Fruit fly (Drosophila melanogaster) whole organism, adult: ENCODE data around the gene CG14854.

Experiments used
- CG11617 ChIP-seq: fragments of 200-800 bp; sonication (Bioruptor generic); optimal IDR thresholded peaks from 2 replicates; lab custom pipeline; 2017; ENCODE audit warnings: mild to moderate bottlenecking, missing biosample characterization, missing genetic modification reagents, missing genetic modification characterization
- CG1620 ChIP-seq: fragments of 200-800 bp; sonication (Bioruptor generic); optimal IDR thresholded peaks from 2 replicates; lab custom pipeline; 2016; ENCODE audit warnings: missing biosample characterization, missing genetic modification characterization
- CG33017 ChIP-seq: fragments of 200-800 bp; sonication (Bioruptor generic); optimal IDR thresholded peaks from 2 replicates; lab custom pipeline; 2018; ENCODE audit warnings: missing biosample characterization, mild to moderate bottlenecking, missing genetic modification characterization, moderate library complexity
- Crg-1 ChIP-seq: fragments of 200-800 bp; sonication (Bioruptor generic); optimal IDR thresholded peaks from 2 replicates; lab custom pipeline; 2016; ENCODE audit warnings: missing biosample characterization, missing genetic modification characterization
- Mnt ChIP-seq: fragments of 200-800 bp; sonication (Bioruptor generic); optimal IDR thresholded peaks from 2 replicates; lab custom pipeline; 2016; ENCODE audit warnings: missing biosample characterization, mild to moderate bottlenecking, missing genetic modification characterization
- kay ChIP-seq: fragments of 200-800 bp; sonication (Bioruptor generic); peaks from one replicate; lab custom pipeline; 2016; ENCODE audit warnings: missing biosample characterization, missing genetic modification characterization, borderline replicate concordance
- toe ChIP-seq: fragments of 200-800 bp; sonication (Bioruptor generic); optimal IDR thresholded peaks from 2 replicates; lab custom pipeline; 2016; ENCODE audit warnings: missing biosample characterization, missing genetic modification characterization

- TF ChIP-seq CG33017 = no peak
- no peak for TF ChIP-seq toe (GFP tag; lab: Kevin White, UChicago)
- TF ChIP-seq Crg-1 = no peak
- peak; percentile 89 for TF ChIP-seq kay (GFP tag; lab: Kevin White, UChicago)
- peak; percentile 82 for TF ChIP-seq Mnt (GFP tag; lab: Kevin White, UChicago)
- TF ChIP-seq CG11617 (GFP tag; lab: Kevin White, UChicago) = no peak
- TF ChIP-seq CG1620 = no peak
Observed at dm6 chr3R:14513420-14513819, 46.4 kb downstream of the CG14854 start, which contains the start of gene CG8461.
